Fruit fly (Drosophila melanogaster): ENCODE results near the gene CG5849.
A peak's percentile ranks its signal among the peaks of the same experiment; 100 is the strongest.

Gene CG5849

DNA sequence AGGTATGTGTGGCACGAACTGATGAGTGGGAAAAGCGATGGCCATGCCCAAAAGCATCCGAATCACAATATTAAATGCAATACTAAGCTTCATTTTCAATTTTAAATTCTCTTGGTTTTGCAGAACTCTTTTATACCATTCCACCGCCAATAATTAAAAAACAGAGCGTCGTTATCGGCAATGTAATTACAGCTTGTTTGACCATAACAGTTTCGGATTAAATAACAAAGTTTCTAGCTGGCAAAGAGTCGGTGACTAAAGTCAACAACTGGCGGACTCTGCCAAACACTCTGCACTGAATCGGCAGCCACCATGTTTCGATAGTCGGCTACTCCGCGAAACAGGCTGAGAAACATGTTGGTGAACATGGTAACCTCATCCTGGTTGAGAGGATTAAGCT lies 2.6 kb upstream of the CG5849 start, which contains the start of gene CG42870:
CG42870 (minus strand) TSS at position 101 of the 400 bp plus-strand sequence.
- TF ChIP-seq ss (GFP tag; optimal IDR thresholded peaks at IDR 0.05) = no peak
- no peak for TF ChIP-seq Lpt (GFP tag; optimal IDR thresholded peaks at IDR 0.05)
- TF ChIP-seq CG6163 (GFP tag; IDR thresholded peaks at IDR 0.05) = no peak
- no peak for TF ChIP-seq eg (GFP tag; IDR thresholded peaks at IDR 0.05)
- TF ChIP-seq svp (GFP tag) = no peak
- no peak for TF ChIP-seq Ets21C (GFP tag; optimal IDR thresholded peaks at IDR 0.05)

DNA sequence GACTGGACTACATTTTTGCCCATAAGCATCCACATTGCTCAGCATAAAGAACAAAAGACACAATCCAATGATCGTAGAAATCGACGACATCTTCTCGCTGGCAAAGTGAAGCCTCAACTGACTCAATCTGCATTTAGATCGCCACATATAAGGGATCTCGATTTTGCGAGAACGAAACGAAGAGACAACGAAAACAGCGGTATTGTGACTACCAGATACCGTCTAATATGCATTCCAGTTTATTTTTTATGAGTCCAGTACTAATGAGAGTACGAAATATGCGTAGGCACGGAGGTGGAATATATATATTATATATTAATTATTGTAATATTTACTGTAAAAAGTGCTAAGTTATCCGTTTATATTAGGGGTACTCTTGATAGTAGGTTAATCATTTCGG lies 895 bp upstream of the CG5849 start, which contains the start of gene CG34034:
CG34034 (minus strand) TSS at position 101 of the 400 bp plus-strand sequence.
- TF ChIP-seq CG1621 (tag; optimal IDR thresholded peaks at IDR 0.05) = no peak
- no peak for TF ChIP-seq fd85E (GFP tag; optimal IDR thresholded peaks at IDR 0.05)
- TF ChIP-seq CG10631 (GFP tag; optimal IDR thresholded peaks at IDR 0.05) = no peak
- TF ChIP-seq CG6808 (GFP tag; optimal IDR thresholded peaks at IDR 0.05) = no peak
- no peak for TF ChIP-seq net (GFP tag; optimal IDR thresholded peaks at IDR 0.05)
- no peak for TF ChIP-seq topi (GFP tag; optimal IDR thresholded peaks at IDR 0.05)
- TF ChIP-seq Sox102F (GFP tag; optimal IDR thresholded peaks at IDR 0.05) = no peak
- no peak for TF ChIP-seq CG16779 (tag; optimal IDR thresholded peaks at IDR 0.05)
- no peak for TF ChIP-seq Smox (GFP tag; optimal IDR thresholded peaks at IDR 0.05)
- no peak for TF ChIP-seq dsx (GFP tag; optimal IDR thresholded peaks at IDR 0.05; ENCODE audit: poor library complexity, severe bottlenecking)
- TF ChIP-seq CG4318 (GFP tag; optimal IDR thresholded peaks at IDR 0.05) = no peak
- TF ChIP-seq Gug (GFP tag; IDR thresholded peaks at IDR 0.05) = no peak
- no peak for TF ChIP-seq OdsH (GFP tag; optimal IDR thresholded peaks at IDR 0.05)
- TF ChIP-seq CG11294 (GFP tag; IDR thresholded peaks at IDR 0.05) = no peak
- no peak for TF ChIP-seq CG7368 (GFP tag; optimal IDR thresholded peaks at IDR 0.05)
- no peak for TF ChIP-seq acj6 (GFP tag; optimal IDR thresholded peaks at IDR 0.05)

DNA sequence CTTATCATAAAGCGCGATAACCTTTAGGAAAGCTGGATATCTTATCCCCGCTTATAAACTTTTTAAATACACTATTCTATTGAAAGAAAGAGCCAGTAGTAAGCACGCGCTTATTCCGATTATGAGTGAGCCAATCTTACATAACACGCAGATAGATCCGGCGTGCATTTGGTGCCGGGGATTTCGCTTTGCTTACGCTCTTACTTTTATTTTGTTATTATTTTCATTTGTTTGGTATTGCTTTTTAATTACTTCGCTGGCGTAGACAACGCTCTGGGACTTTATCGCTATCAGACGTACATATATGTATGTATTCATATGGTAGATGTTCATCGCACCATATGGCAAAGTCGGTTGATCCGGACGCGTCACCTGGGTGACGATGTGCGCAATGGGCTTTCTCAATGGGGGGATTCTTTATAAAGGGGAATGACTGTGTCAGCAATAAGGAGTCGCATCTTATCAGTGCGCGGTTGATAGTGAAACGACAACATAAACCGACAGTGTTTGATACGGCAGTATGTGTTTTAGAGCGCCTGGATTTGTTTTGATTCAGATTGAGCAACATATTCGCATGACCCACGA lies 953 bp downstream of the CG5849 start:
- TF ChIP-seq Sox102F (GFP tag; optimal IDR thresholded peaks at IDR 0.05) = no peak
- TF ChIP-seq lz (GFP tag; optimal IDR thresholded peaks at IDR 0.05) = no peak
- no peak for TF ChIP-seq Smox (GFP tag; optimal IDR thresholded peaks at IDR 0.05)
- no peak for TF ChIP-seq Eip78C (GFP tag)
- TF ChIP-seq svp (GFP tag) = peak; percentile 94
- TF ChIP-seq CG11902 (GFP tag; optimal IDR thresholded peaks at IDR 0.05) = no peak
- TF ChIP-seq dsx (GFP tag; optimal IDR thresholded peaks at IDR 0.05; ENCODE audit: poor library complexity, severe bottlenecking) = no peak
- no peak for TF ChIP-seq CG6808 (GFP tag; optimal IDR thresholded peaks at IDR 0.05)
- TF ChIP-seq Hr38 (GFP tag; optimal IDR thresholded peaks at IDR 0.05) = no peak
- peak; percentile 91 for TF ChIP-seq vri (GFP tag; optimal IDR thresholded peaks at IDR 0.05)
- no peak for TF ChIP-seq CG10669 (GFP tag; optimal IDR thresholded peaks at IDR 0.05)
- TF ChIP-seq OdsH (GFP tag; optimal IDR thresholded peaks at IDR 0.05) = no peak

DNA sequence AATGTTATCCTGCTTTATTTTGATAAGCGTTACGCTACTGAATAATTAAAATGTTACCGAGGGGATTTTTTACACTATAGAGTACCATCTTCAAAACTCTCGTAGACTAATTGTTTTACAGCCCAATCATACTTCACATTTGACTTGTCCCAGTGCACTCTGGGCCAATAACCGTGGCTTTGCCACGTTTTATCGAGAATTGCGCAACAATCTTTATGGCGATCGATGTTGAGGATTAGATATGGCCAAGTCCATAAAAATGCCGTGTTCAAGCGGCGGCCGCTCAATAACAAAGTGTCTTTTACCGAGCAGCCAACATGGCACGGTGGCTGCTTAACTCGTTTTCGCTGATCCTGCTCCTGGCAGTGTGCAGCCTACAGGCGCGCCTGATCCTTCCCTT lies 5.1 kb downstream of the CG5849 start, which contains the start of gene CG31343:
CG31343 (plus strand) TSS at position 279 of the 400 bp plus-strand sequence.
- TF ChIP-seq vri (GFP tag; optimal IDR thresholded peaks at IDR 0.05) = peak; percentile 70
- TF ChIP-seq eg (GFP tag; IDR thresholded peaks at IDR 0.05) = no peak

DNA sequence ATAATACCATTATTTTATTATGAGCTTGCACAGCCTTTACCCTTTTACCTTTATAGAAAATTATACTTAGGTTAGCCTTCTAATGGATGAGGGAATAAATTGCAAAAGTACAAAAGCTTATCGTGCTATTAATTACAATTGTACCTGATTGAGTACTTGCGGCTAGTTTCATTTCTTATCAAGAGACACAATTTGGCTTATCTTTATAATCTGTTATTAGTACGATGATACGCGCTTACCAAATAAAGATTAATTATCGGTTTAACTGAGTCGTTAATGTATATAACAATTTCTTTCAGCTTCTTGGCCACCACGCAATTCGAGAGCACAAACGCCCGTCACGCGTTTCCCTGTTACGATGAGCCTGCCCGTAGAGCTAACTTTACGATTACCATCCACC lies 6.0 kb downstream of the CG5849 start:
- no peak for TF ChIP-seq CG11294 (GFP tag; IDR thresholded peaks at IDR 0.05)
- no peak for TF ChIP-seq Sox14 (GFP tag; optimal IDR thresholded peaks at IDR 0.05)
- TF ChIP-seq CG6854 (GFP tag; optimal IDR thresholded peaks at IDR 0.05) = no peak
- no peak for TF ChIP-seq salr (GFP tag; optimal IDR thresholded peaks at IDR 0.05)
- TF ChIP-seq net (GFP tag; optimal IDR thresholded peaks at IDR 0.05) = no peak
- TF ChIP-seq Smox (GFP tag; optimal IDR thresholded peaks at IDR 0.05) = no peak
- no peak for TF ChIP-seq CG31627 (GFP tag; optimal IDR thresholded peaks at IDR 0.05)
- TF ChIP-seq CG32006 (GFP tag; optimal IDR thresholded peaks at IDR 0.05) = no peak
- TF ChIP-seq Gug (GFP tag; IDR thresholded peaks at IDR 0.05) = no peak
- no peak for TF ChIP-seq Eip78C (GFP tag)
